Worm (Caenorhabditis elegans) whole organism, early embryonic: Measurements from ENCODE around the gene abt-4.

Experiments used
- ets-7 ChIP-seq: sonication (generic microtip); optimal IDR thresholded peaks from 2 replicates; lab custom pipeline; 2016; ENCODE audit warnings: missing genotype, missing genetic modification characterization, missing compliant biosample characterization
- sea-1 ChIP-seq: fragments of 200-800 bp; sonication (Bioruptor generic); conservative IDR thresholded peaks from 2 replicates; pipeline ENCODE4 v1.3.6; 2022; ENCODE audit warnings: missing genetic modification characterization, missing compliant biosample characterization

DNA sequence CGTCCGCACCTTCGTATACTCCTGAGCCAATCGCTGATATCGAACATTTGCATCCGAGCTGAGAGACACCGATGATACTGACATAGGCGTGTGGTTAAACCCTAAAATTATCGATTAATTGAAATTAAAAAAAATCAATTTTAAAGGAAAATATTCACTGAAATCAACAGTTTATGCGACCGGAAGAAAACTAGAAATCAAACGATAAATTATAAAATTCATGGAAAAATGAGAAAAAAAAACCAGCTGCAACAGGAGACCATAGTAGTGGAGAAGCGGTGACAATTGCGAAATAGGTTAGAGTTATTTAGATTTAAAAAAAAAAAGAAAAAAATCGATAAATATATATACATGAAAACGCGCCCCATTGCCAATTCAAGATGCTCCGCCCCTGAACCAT is 25.9 kb downstream of the abt-4 start, which contains the start of gene F33E11.3:
- TF ChIP-seq sea-1: no peak
- TF ChIP-seq ets-7: no peak
